Fruit fly (Drosophila melanogaster) whole organism, pupa: Measurements from ENCODE around the gene Cp38.

ENCODE experiments used
- CG9948 ChIP-seq: fragments of 200-800 bp; sonication (Bioruptor generic); optimal IDR thresholded peaks from 2 replicates; lab custom pipeline; 2018; ENCODE audit warnings: missing biosample characterization, mild to moderate bottlenecking, missing genetic modification characterization, moderate library complexity
- Ets98B ChIP-seq: fragments of 200-800 bp; sonication (Bioruptor generic); IDR thresholded peaks from 2 replicates; pipeline ENCODE4 v1.3.6; 2022; ENCODE audit warnings: missing biosample characterization, missing genetic modification characterization
- Pif1B ChIP-seq: fragments of 200-800 bp; sonication (Bioruptor generic); optimal IDR thresholded peaks from 3 replicates; lab custom pipeline; 2016; ENCODE audit warnings: missing biosample characterization, missing genetic modification characterization

DNA sequence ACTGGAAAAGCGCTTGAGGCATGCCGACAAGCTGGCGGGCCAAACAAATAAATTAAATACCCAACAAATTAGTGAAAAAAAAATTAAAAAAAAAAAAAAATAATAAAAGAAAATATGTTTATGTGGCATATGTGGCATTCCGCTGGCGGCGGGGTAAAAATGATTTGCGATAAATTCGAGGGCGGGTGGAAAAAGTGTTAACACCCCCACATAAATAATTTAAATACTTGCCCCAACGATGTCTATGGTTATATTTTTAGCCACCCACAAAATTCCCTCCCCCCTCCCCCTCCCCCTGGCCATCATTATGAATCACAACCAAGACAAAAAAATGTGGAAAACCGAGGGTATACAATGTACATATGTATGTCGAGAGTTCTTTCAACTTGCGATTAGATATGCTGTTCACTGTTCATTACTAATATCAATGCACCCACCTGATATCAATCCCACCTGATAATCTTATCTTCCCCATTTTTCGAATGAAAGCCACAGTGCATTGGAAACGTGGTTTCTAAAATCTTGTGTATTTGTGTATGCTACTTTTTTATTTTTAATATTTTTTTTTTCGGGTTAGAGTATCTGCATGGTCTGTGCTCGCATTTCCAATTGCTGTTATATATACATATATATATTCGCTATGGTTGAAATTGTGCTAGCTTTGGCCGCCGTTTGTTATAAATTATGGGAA lies 31.3 kb upstream of the Cp38 start:
- TF ChIP-seq Pif1B (GFP tag; lab: Kevin White, UChicago) (no peak), CG9948 (no peak), Ets98B (GFP tag; lab: Robert Waterston, UW) (no peak)
